Worm (Caenorhabditis elegans) whole organism, mixed stage, embryonic: Measurements from ENCODE around the gene T26E4.9.

Source experiments
- bed-3 ChIP-seq: fragments of 200-800 bp; sonication (Bioruptor generic); optimal IDR thresholded peaks from 3 replicates; lab custom pipeline; 2018; ENCODE audit warnings: mild to moderate bottlenecking, missing genetic modification characterization, moderate library complexity, missing compliant biosample characterization
- blmp-1 ChIP-seq: fragments of 150-350 bp; optimal IDR thresholded peaks from 2 replicates; lab custom pipeline; 2014; ENCODE audit warnings: missing biosample characterization, missing genetic modification characterization
- elt-1 ChIP-seq: sonication (generic microtip); optimal IDR thresholded peaks from 2 replicates; lab custom pipeline; 2017; ENCODE audit warnings: missing genetic modification characterization, mild to moderate bottlenecking, missing compliant biosample characterization, antibody characterized with exemption, moderate library complexity, borderline replicate concordance; ENCODE audit not compliant: insufficient read depth
- flh-1 ChIP-seq: fragments of 200-800 bp; sonication (Bioruptor generic); optimal IDR thresholded peaks from 2 replicates; lab custom pipeline; 2018; ENCODE audit warnings: mild to moderate bottlenecking, missing genetic modification characterization, moderate library complexity, missing compliant biosample characterization
- pha-4 ChIP-seq: fragments of 150-350 bp; optimal IDR thresholded peaks from 2 replicates; lab custom pipeline; 2018; ENCODE audit warnings: missing biosample characterization, missing genetic modification reagents, missing genetic modification characterization
- sem-2 ChIP-seq: fragments of 200-800 bp; sonication (Bioruptor generic); optimal IDR thresholded peaks from 2 replicates; lab custom pipeline; 2018; ENCODE audit warnings: mild to moderate bottlenecking, missing genetic modification characterization, missing compliant biosample characterization
- snpc-4 ChIP-seq: fragments of 150-350 bp; optimal IDR thresholded peaks from 2 replicates; lab custom pipeline; 2014; ENCODE audit warnings: missing biosample characterization, missing genetic modification characterization
- ztf-11 ChIP-seq: fragments of 150-350 bp; optimal IDR thresholded peaks from 2 replicates; lab custom pipeline; 2014; ENCODE audit warnings: missing biosample characterization, missing genetic modification characterization

ce11 chrV:15829907-15830306 lies 27.4 kb upstream of the T26E4.9 start, which contains the start of gene srbc-55:
- TF ChIP-seq bed-3: no peak
- TF ChIP-seq blmp-1 (tag; lab: Kevin White, UChicago): no peak
- TF ChIP-seq ztf-11: no peak
- TF ChIP-seq flh-1 (GFP tag; lab: Kevin White, UChicago): no peak
- TF ChIP-seq sem-2 (GFP tag; lab: Kevin White, UChicago): no peak
- no peak for TF ChIP-seq pha-4
- TF ChIP-seq elt-1 (tag; lab: Kevin White, UChicago): no peak
- no peak for TF ChIP-seq snpc-4 (tag; lab: Kevin White, UChicago)
